Worm (Caenorhabditis elegans): ENCODE measurements around the gene Y51A2A.6.

Y51A2A.6 gene

ce11 chrV:18346080-18346479, 43.6 kb downstream of the Y51A2A.6 start (continued):
- TF ChIP-seq peb-1 (tag; optimal IDR thresholded peaks at IDR 0.05), result no peak

- TF ChIP-seq elt-1 (tag; optimal IDR thresholded peaks at IDR 0.05) (no peak), peb-1 (tag; optimal IDR thresholded peaks at IDR 0.05) (no peak), ztf-4 (tag; optimal IDR thresholded peaks at IDR 0.05) (no peak), mab-5 (tag; optimal IDR thresholded peaks at IDR 0.05) (no peak), snpc-4 (tag; optimal IDR thresholded peaks at IDR 0.05) (no peak), ceh-82 (tag; optimal IDR thresholded peaks at IDR 0.05) (no peak), lsy-2 (tag; optimal IDR thresholded peaks at IDR 0.05) (no peak), ceh-16 (tag; optimal IDR thresholded peaks at IDR 0.05) (no peak), blmp-1 (tag; optimal IDR thresholded peaks at IDR 0.05; ENCODE audit: insufficient read depth) (no peak), gmeb-1 (tag; optimal IDR thresholded peaks at IDR 0.05) (no peak), mbf-1 (tag; optimal IDR thresholded peaks at IDR 0.05) (no peak), sma-9 (GFP tag; optimal IDR thresholded peaks at IDR 0.05) (no peak), sma-9 (tag; optimal IDR thresholded peaks at IDR 0.05) (no peak), sem-4 (tag; optimal IDR thresholded peaks at IDR 0.05) (no peak), nhr-11 (tag; optimal IDR thresholded peaks at IDR 0.05) (no peak), nhr-25 (tag; optimal IDR thresholded peaks at IDR 0.05) (no peak), R02D3.7 (tag; optimal IDR thresholded peaks at IDR 0.05) (no peak)
These were observed 47.5 kb downstream of the Y51A2A.6 start, which contains the start of gene C08E8.3 for ce11 chrV:18350046-18350445. Gene C08E8.3 (plus strand): TSS chrV:18350129.

ce11 chrV:18350721-18351120, 48.2 kb downstream of the Y51A2A.6 start, which contains the start of gene C08E8.11:
Gene C08E8.11 (plus strand): TSS chrV:18351021.
- TF ChIP-seq ZK546.5 (tag; optimal IDR thresholded peaks at IDR 0.05) (no peak), mbf-1 (tag; optimal IDR thresholded peaks at IDR 0.05) (no peak)
